Worm (Caenorhabditis elegans): ENCODE measurements around the gene ZK673.6.

DNA sequence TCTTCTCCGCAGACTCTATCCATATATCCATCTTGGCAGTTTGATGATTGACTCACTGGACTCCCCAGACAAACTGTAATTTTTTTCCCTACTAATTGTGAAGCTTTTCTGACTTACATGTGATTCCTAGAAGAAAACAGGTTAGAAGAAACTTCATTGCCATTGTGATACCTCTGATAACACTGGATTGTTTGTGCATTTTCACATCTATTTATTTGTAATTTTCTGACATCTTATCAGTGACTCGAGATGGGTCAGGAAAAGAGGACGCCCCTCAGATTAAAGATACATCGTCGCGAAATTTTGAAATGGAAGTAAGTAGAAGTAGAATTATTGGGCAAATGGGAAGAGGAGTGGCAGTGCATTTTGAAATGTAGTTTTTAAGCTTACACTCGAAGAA, 26.2 kb upstream of the ZK673.6 start, which contains the start of gene clec-61:
- TF ChIP-seq sdc-2 (tag; optimal IDR thresholded peaks at IDR 0.05), result no peak
- no peak for TF ChIP-seq ceh-2 (tag; optimal IDR thresholded peaks at IDR 0.05)
- no peak for TF ChIP-seq ceh-18 (tag; optimal IDR thresholded peaks at IDR 0.05)
- TF ChIP-seq hlh-30 (tag; optimal IDR thresholded peaks at IDR 0.05; ENCODE audit: insufficient read depth), result no peak

Measured in whole organism, late embryonic.